Worm (Caenorhabditis elegans) whole organism, early embryonic: Measurements from ENCODE around the gene sdc-2.

Source experiments
- ama-1 ChIP-seq: fragments of 150-350 bp; optimal IDR thresholded peaks from 2 replicates; lab custom pipeline; 2014
- flt-1 ChIP-seq: fragments of 200-800 bp; sonication (Bioruptor generic); IDR thresholded peaks from 2 replicates; pipeline ENCODE4 v1.3.6; 2022; ENCODE audit warnings: missing genetic modification characterization, missing compliant biosample characterization
- hmbx-1 ChIP-seq: sonication (generic microtip); optimal IDR thresholded peaks from 2 replicates; lab custom pipeline; 2016; ENCODE audit warnings: mild to moderate bottlenecking, missing genetic modification characterization, missing compliant biosample characterization
- hmg-4 ChIP-seq: fragments of 200-800 bp; sonication (Bioruptor generic); optimal IDR thresholded peaks from 2 replicates; lab custom pipeline; 2018; ENCODE audit warnings: mild to moderate bottlenecking, missing genetic modification characterization, missing compliant biosample characterization
- tbx-11 ChIP-seq: fragments of 200-800 bp; sonication (Bioruptor generic); IDR thresholded peaks from 2 replicates; pipeline ENCODE4 v1.3.6; 2022; ENCODE audit warnings: missing genetic modification characterization, missing compliant biosample characterization

ce11 chrX:11558156-11558555 lies 35.6 kb downstream of the sdc-2 start:
- no peak for TF ChIP-seq tbx-11 (GFP tag; lab: Robert Waterston, UW)
- no peak for TF ChIP-seq hmg-4 (GFP tag; lab: Kevin White, UChicago)
- TF ChIP-seq ama-1 (lab: Kevin White, UChicago) = no peak
- TF ChIP-seq hmbx-1 (tag; lab: Kevin White, UChicago) = no peak
- TF ChIP-seq flt-1 (GFP tag; lab: Robert Waterston, UW) = no peak
